Fruit fly (Drosophila melanogaster): ENCODE measurements around the gene CG3662.

- TF ChIP-seq CG31627 (GFP tag; optimal IDR thresholded peaks at IDR 0.05) (no peak), CG11294 (GFP tag; IDR thresholded peaks at IDR 0.05) (no peak), CG6808 (GFP tag; optimal IDR thresholded peaks at IDR 0.05) (no peak), CG6163 (GFP tag; IDR thresholded peaks at IDR 0.05) (no peak), Gug (GFP tag; IDR thresholded peaks at IDR 0.05) (no peak), CG6276 (GFP tag; optimal IDR thresholded peaks at IDR 0.05) (no peak), Ets96B (tag; optimal IDR thresholded peaks at IDR 0.05) (no peak), Lpt (GFP tag; optimal IDR thresholded peaks at IDR 0.05) (no peak), CG34406 (GFP tag; optimal IDR thresholded peaks at IDR 0.05) (no peak), CG8632 (GFP tag; optimal IDR thresholded peaks at IDR 0.05) (no peak), esn (GFP tag; optimal IDR thresholded peaks at IDR 0.05) (no peak), OdsH (GFP tag; optimal IDR thresholded peaks at IDR 0.05) (no peak)
Observed at dm6 chr2L:784036-784435, 37.1 kb upstream of the CG3662 start, which contains the start of gene CG3544.

Measured in whole organism, prepupa.